ENCODE assay signal across 1 fruit fly cellular context in the genomic region with DNA sequence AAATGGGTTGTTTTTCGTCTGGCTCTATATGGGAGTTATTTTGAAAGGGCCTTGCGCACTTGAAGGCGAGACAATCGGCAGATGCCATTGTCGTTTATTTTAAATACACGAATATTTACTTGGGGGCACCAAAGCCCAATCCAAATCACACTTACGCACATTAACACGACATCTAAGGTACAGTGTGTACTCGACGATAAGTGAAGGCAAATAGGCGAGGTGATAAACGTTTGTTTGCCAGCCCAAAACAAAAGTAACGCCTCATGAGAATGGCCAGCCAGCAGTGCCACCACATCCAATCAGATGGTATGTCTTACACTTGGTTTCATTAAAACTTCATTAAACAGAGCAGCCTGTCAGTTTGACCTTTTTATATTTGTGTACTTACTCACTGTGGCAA.
TF ChIP-seq lines count a peak whose summit lies in the region.

No protein-coding gene starts in this region.

TF ChIP-seq in whole organism, embryonic, 481 proteins besides CTCF, POLR2A, EP300 and RAD21 (continued from another document and continues in another):
- TF ChIP-seq NFAT (GFP tag; IDR thresholded peaks at IDR 0.05; lab: Robert Waterston, UW) (0 out of 2 replicates have a peak, but pooled peaks have one; percentile 20), Vsx1 (GFP tag; optimal IDR thresholded peaks at IDR 0.05; lab: Kevin White, UChicago) (peak; percentile 66), peb (GFP tag; IDR thresholded peaks at IDR 0.05; lab: Robert Waterston, UW) (no peak), Neu2 (GFP tag; optimal IDR thresholded peaks at IDR 0.05; lab: Kevin White, UChicago; ENCODE audit: borderline replicate concordance) (no peak), D (optimal IDR thresholded peaks at IDR 0.05; lab: Kevin White, UChicago) (no peak), D (GFP tag; optimal IDR thresholded peaks at IDR 0.05; lab: Kevin White, UChicago) (peak; percentile 58), ftz-f1 (GFP tag; optimal IDR thresholded peaks at IDR 0.05; lab: Kevin White, UChicago) (no peak), ash1 (GFP tag; optimal IDR thresholded peaks at IDR 0.05; lab: Kevin White, UChicago) (no peak), knrl (GFP tag; IDR thresholded peaks at IDR 0.05; lab: Robert Waterston, UW; ENCODE audit: partially characterized antibody) (no peak), CG14050 (GFP tag; IDR thresholded peaks at IDR 0.05; lab: Robert Waterston, UW) (no peak), CG8089 (GFP tag; optimal IDR thresholded peaks at IDR 0.05; lab: Kevin White, UChicago) (peak; percentile 63), h (optimal IDR thresholded peaks at IDR 0.05; lab: Kevin White, UChicago) (no peak), CG10431 (GFP tag; optimal IDR thresholded peaks at IDR 0.05; lab: Kevin White, UChicago) (peak; percentile 6), insv (GFP tag; optimal IDR thresholded peaks at IDR 0.05; lab: Kevin White, UChicago) (peak in 1 of 2 experiments; percentile 58), crp (GFP tag; optimal IDR thresholded peaks at IDR 0.05; lab: Kevin White, UChicago) (no peak), Med (GFP tag; lab: Kevin White, UChicago) (peak; percentile 89), Camta (GFP tag; optimal IDR thresholded peaks at IDR 0.05; lab: Kevin White, UChicago) (peak; percentile 54), ems (GFP tag; optimal IDR thresholded peaks at IDR 0.05; lab: Kevin White, UChicago) (no peak), Atf-2 (GFP tag; optimal IDR thresholded peaks at IDR 0.05; lab: Kevin White, UChicago) (no peak), NC2β (GFP tag; optimal IDR thresholded peaks at IDR 0.05; lab: Kevin White, UChicago) (peak; percentile 55), CG7987 (GFP tag; optimal IDR thresholded peaks at IDR 0.05; lab: Kevin White, UChicago) (peak; percentile 50), slp2 (GFP tag; optimal IDR thresholded peaks at IDR 0.05; lab: Kevin White, UChicago) (peak; percentile 17), CG17829 (tag; optimal IDR thresholded peaks at IDR 0.05; lab: Kevin White, UChicago) (peak; percentile 36), Dip2 (GFP tag; IDR thresholded peaks at IDR 0.05; lab: Robert Waterston, UW) (no peak), MESR4 (GFP tag; optimal IDR thresholded peaks at IDR 0.05; lab: Kevin White, UChicago) (no peak), CG11696 (GFP tag; IDR thresholded peaks at IDR 0.05; lab: Robert Waterston, UW) (0 out of 2 replicates have a peak, but pooled peaks have one; percentile 38), odd (GFP tag; optimal IDR thresholded peaks at IDR 0.05; lab: Kevin White, UChicago) (peak; percentile 29), CG3163 (GFP tag; optimal IDR thresholded peaks at IDR 0.05; lab: Kevin White, UChicago) (no peak), Stat92E (GFP tag; optimal IDR thresholded peaks at IDR 0.05; lab: Kevin White, UChicago) (no peak), CG1024 (GFP tag; IDR thresholded peaks at IDR 0.05; lab: Robert Waterston, UW) (peak; percentile 21; the same call in 1 of the 2 replicates), CG3838 (GFP tag; optimal IDR thresholded peaks at IDR 0.05; lab: Kevin White, UChicago) (no peak), Trl (optimal IDR thresholded peaks at IDR 0.05; lab: Kevin White, UChicago) (no peak), Trl (GFP tag; optimal IDR thresholded peaks at IDR 0.05; lab: Kevin White, UChicago) (peak; percentile 26), Ssrp (tag; optimal IDR thresholded peaks at IDR 0.05; lab: Kevin White, UChicago) (no peak), da (GFP tag; optimal IDR thresholded peaks at IDR 0.05; lab: Kevin White, UChicago) (no peak), Awh (GFP tag; IDR thresholded peaks at IDR 0.05; lab: Robert Waterston, UW) (peak; percentile 78), cg (GFP tag; optimal IDR thresholded peaks at IDR 0.05; lab: Kevin White, UChicago) (no peak), CG14710 (tag; optimal IDR thresholded peaks at IDR 0.05; lab: Kevin White, UChicago) (peak; percentile 70), CG10267 (tag; optimal IDR thresholded peaks at IDR 0.05; lab: Kevin White, UChicago) (no peak), Meics (GFP tag; optimal IDR thresholded peaks at IDR 0.05; lab: Kevin White, UChicago) (no peak), Sox100B (GFP tag; optimal IDR thresholded peaks at IDR 0.05; lab: Kevin White, UChicago) (peak; percentile 50), CG12071 (GFP tag; optimal IDR thresholded peaks at IDR 0.05; lab: Kevin White, UChicago) (peak; percentile 50), CG8281 (tag; optimal IDR thresholded peaks at IDR 0.05; lab: Kevin White, UChicago) (no peak), unpg (GFP tag; optimal IDR thresholded peaks at IDR 0.05; lab: Kevin White, UChicago) (peak; percentile 60), CG13624 (GFP tag; optimal IDR thresholded peaks at IDR 0.05; lab: Kevin White, UChicago) (no peak), wdn (GFP tag; IDR thresholded peaks at IDR 0.05; lab: Robert Waterston, UW) (no peak), CG8359 (GFP tag; optimal IDR thresholded peaks at IDR 0.05; lab: Kevin White, UChicago; ENCODE audit: borderline replicate concordance) (peak; percentile 73), Dbx (GFP tag; IDR thresholded peaks at IDR 0.05; lab: Robert Waterston, UW) (no peak), disco-r (GFP tag; optimal IDR thresholded peaks at IDR 0.05; lab: Kevin White, UChicago) (no peak), Nf-YB (GFP tag; optimal IDR thresholded peaks at IDR 0.05; lab: Kevin White, UChicago) (peak; percentile 82), Adf1 (GFP tag; IDR thresholded peaks at IDR 0.05; lab: Robert Waterston, UW) (no peak), slbo (GFP tag; IDR thresholded peaks at IDR 0.05; lab: Robert Waterston, UW) (no peak), gsb (GFP tag; IDR thresholded peaks at IDR 0.05; lab: Robert Waterston, UW) (no peak), lov (optimal IDR thresholded peaks at IDR 0.05; lab: Kevin White, UChicago) (no peak), lov (GFP tag; IDR thresholded peaks at IDR 0.05; lab: Robert Waterston, UW) (peak; percentile 75; the same call in 1 of the 3 replicates), Hmr (GFP tag; optimal IDR thresholded peaks at IDR 0.05; lab: Kevin White, UChicago) (no peak), Fer3 (tag; optimal IDR thresholded peaks at IDR 0.05; lab: Kevin White, UChicago) (no peak), H2.0 (GFP tag; IDR thresholded peaks at IDR 0.05; lab: Robert Waterston, UW) (no peak), dan (GFP tag; IDR thresholded peaks at IDR 0.05; lab: Robert Waterston, UW) (no peak), HLH4C (GFP tag; IDR thresholded peaks at IDR 0.05; lab: Robert Waterston, UW; ENCODE audit: partially characterized antibody) (no peak), Hr3 (GFP tag; optimal IDR thresholded peaks at IDR 0.05; lab: Kevin White, UChicago) (no peak), CG31441 (GFP tag; IDR thresholded peaks at IDR 0.05; lab: Robert Waterston, UW) (peak; percentile 52; the same call in 1 of the 2 replicates), bowl (GFP tag; IDR thresholded peaks at IDR 0.05; lab: Robert Waterston, UW) (no peak), Dip3 (GFP tag; optimal IDR thresholded peaks at IDR 0.05; lab: Kevin White, UChicago) (no peak), onecut (GFP tag; IDR thresholded peaks at IDR 0.05; lab: Robert Waterston, UW) (peak; percentile 33; the same call in 1 of the 2 replicates), Mrtf (GFP tag; IDR thresholded peaks at IDR 0.05; lab: Robert Waterston, UW) (no peak), CG10462 (GFP tag; optimal IDR thresholded peaks at IDR 0.05; lab: Kevin White, UChicago) (peak; percentile 33), vnd (GFP tag; IDR thresholded peaks at IDR 0.05; lab: Robert Waterston, UW; ENCODE audit: partially characterized antibody) (no peak), Pdp1 (GFP tag; optimal IDR thresholded peaks at IDR 0.05; lab: Kevin White, UChicago) (peak in 1 of 2 experiments; percentile 17), CG17612 (GFP tag; IDR thresholded peaks at IDR 0.05; lab: Robert Waterston, UW) (no peak), grau (tag; optimal IDR thresholded peaks at IDR 0.05; lab: Kevin White, UChicago) (peak; percentile 77), BtbVII (GFP tag; optimal IDR thresholded peaks at IDR 0.05; lab: Kevin White, UChicago) (peak; percentile 32), Tbp (GFP tag; optimal IDR thresholded peaks at IDR 0.05; lab: Kevin White, UChicago) (no peak), CG15696 (tag; optimal IDR thresholded peaks at IDR 0.05; lab: Kevin White, UChicago) (peak; percentile 87), HLH3B (GFP tag; IDR thresholded peaks at IDR 0.05; lab: Robert Waterston, UW) (peak; percentile 62; the same call in 1 of the 2 replicates), Taf1 (GFP tag; IDR thresholded peaks at IDR 0.05; lab: Robert Waterston, UW) (no peak), fd102C (GFP tag; optimal IDR thresholded peaks at IDR 0.05; lab: Kevin White, UChicago) (peak; percentile 77), shn (GFP tag; optimal IDR thresholded peaks at IDR 0.05; lab: Kevin White, UChicago) (no peak), CG34376 (GFP tag; optimal IDR thresholded peaks at IDR 0.05; lab: Kevin White, UChicago) (no peak), CG7786 (GFP tag; optimal IDR thresholded peaks at IDR 0.05; lab: Kevin White, UChicago) (peak; percentile 8), CkIIα-i1 (GFP tag; IDR thresholded peaks at IDR 0.05; lab: Robert Waterston, UW) (no peak), CG15269 (tag; optimal IDR thresholded peaks at IDR 0.05; lab: Kevin White, UChicago) (no peak), trh (GFP tag; optimal IDR thresholded peaks at IDR 0.05; lab: Kevin White, UChicago) (peak; percentile 27), Deaf1 (tag; optimal IDR thresholded peaks at IDR 0.05; lab: Kevin White, UChicago) (no peak), CG6272 (GFP tag; IDR thresholded peaks at IDR 0.05; lab: Robert Waterston, UW) (no peak), zfh1 (GFP tag; IDR thresholded peaks at IDR 0.05; lab: Robert Waterston, UW) (peak; percentile 71; the same call in 1 of the 3 replicates), btn (GFP tag; optimal IDR thresholded peaks at IDR 0.05; lab: Kevin White, UChicago) (peak; percentile 32), CG10274 (GFP tag; optimal IDR thresholded peaks at IDR 0.05; lab: Kevin White, UChicago) (no peak), HmgZ (tag; optimal IDR thresholded peaks at IDR 0.05; lab: Kevin White, UChicago) (peak; percentile 4), CG11456 (GFP tag; IDR thresholded peaks at IDR 0.05; lab: Robert Waterston, UW) (no peak), ap (GFP tag; IDR thresholded peaks at IDR 0.05; lab: Robert Waterston, UW) (no peak), Myb (GFP tag; optimal IDR thresholded peaks at IDR 0.05; lab: Kevin White, UChicago) (no peak), sens (GFP tag; lab: Kevin White, UChicago) (peak; percentile 93), CG11695 (GFP tag; IDR thresholded peaks at IDR 0.05; lab: Robert Waterston, UW) (peak; percentile 40; the same call in 1 of the 3 replicates), CG11504 (tag; optimal IDR thresholded peaks at IDR 0.05; lab: Kevin White, UChicago) (peak; percentile 15), corto (GFP tag; optimal IDR thresholded peaks at IDR 0.05; lab: Kevin White, UChicago) (no peak), CG1792 (GFP tag; optimal IDR thresholded peaks at IDR 0.05; lab: Kevin White, UChicago) (peak; percentile 45), fru (optimal IDR thresholded peaks at IDR 0.05; lab: Kevin White, UChicago) (no peak), CG10959 (GFP tag; IDR thresholded peaks at IDR 0.05; lab: Robert Waterston, UW) (peak; percentile 37; the same call in 1 of the 2 replicates), CG15479 (GFP tag; optimal IDR thresholded peaks at IDR 0.05; lab: Kevin White, UChicago) (peak; percentile 50), luna (GFP tag; optimal IDR thresholded peaks at IDR 0.05; lab: Kevin White, UChicago) (no peak), sob (GFP tag; IDR thresholded peaks at IDR 0.05; lab: Robert Waterston, UW) (no peak), CG6791 (GFP tag; IDR thresholded peaks at IDR 0.05; lab: Robert Waterston, UW; ENCODE audit: partially characterized antibody) (no peak), CG1529 (GFP tag; optimal IDR thresholded peaks at IDR 0.05; lab: Kevin White, UChicago) (peak; percentile 51), CG4424 (GFP tag; optimal IDR thresholded peaks at IDR 0.05; lab: Kevin White, UChicago) (no peak), exex (tag; optimal IDR thresholded peaks at IDR 0.05; lab: Kevin White, UChicago) (no peak), pzg (GFP tag; optimal IDR thresholded peaks at IDR 0.05; lab: Kevin White, UChicago) (no peak), CG14965 (GFP tag; optimal IDR thresholded peaks at IDR 0.05; lab: Kevin White, UChicago; ENCODE audit: borderline replicate concordance) (no peak), otp (GFP tag; IDR thresholded peaks at IDR 0.05; lab: Robert Waterston, UW) (peak; percentile 73; the same call in 2 of the 3 replicates), dati (GFP tag; IDR thresholded peaks at IDR 0.05; lab: Robert Waterston, UW) (no peak), Dad (GFP tag; optimal IDR thresholded peaks at IDR 0.05; lab: Kevin White, UChicago) (peak; percentile 11), NK7.1 (GFP tag; optimal IDR thresholded peaks at IDR 0.05; lab: Kevin White, UChicago) (no peak), vfl (GFP tag; optimal IDR thresholded peaks at IDR 0.05; lab: Kevin White, UChicago) (no peak), CG2712 (tag; optimal IDR thresholded peaks at IDR 0.05; lab: Kevin White, UChicago) (peak; percentile 61), lab (GFP tag; optimal IDR thresholded peaks at IDR 0.05; lab: Kevin White, UChicago) (peak; percentile 43), CG6689 (GFP tag; IDR thresholded peaks at IDR 0.05; lab: Robert Waterston, UW) (peak; percentile 50), salm (tag; optimal IDR thresholded peaks at IDR 0.05; lab: Kevin White, UChicago) (peak; percentile 34), pros (GFP tag; optimal IDR thresholded peaks at IDR 0.05; lab: Kevin White, UChicago) (no peak), ato (GFP tag; IDR thresholded peaks at IDR 0.05; lab: Robert Waterston, UW; ENCODE audit: partially characterized antibody) (no peak), Gsc (GFP tag; IDR thresholded peaks at IDR 0.05; lab: Robert Waterston, UW) (no peak), aop (GFP tag; IDR thresholded peaks at IDR 0.05; lab: Robert Waterston, UW) (no peak), Rx (GFP tag; IDR thresholded peaks at IDR 0.05; lab: Robert Waterston, UW) (no peak), H15 (GFP tag; IDR thresholded peaks at IDR 0.05; lab: Robert Waterston, UW) (no peak), CG12299 (tag; optimal IDR thresholded peaks at IDR 0.05; lab: Kevin White, UChicago) (no peak), CG13424 (tag; optimal IDR thresholded peaks at IDR 0.05; lab: Kevin White, UChicago) (peak; percentile 33), Kr (GFP tag; optimal IDR thresholded peaks at IDR 0.05; lab: Kevin White, UChicago) (peak; percentile 83), croc (GFP tag; conservative IDR thresholded peaks at IDR 0.05; lab: Robert Waterston, UW) (0 out of 3 replicates have a peak, but pooled peaks have one; percentile 12), CG6175 (GFP tag; IDR thresholded peaks at IDR 0.05; lab: Robert Waterston, UW) (no peak), CG31365 (tag; optimal IDR thresholded peaks at IDR 0.05; lab: Kevin White, UChicago) (peak; percentile 39)
